Fruit fly (Drosophila melanogaster) whole organism, prepupa: ENCODE results near the gene Hs3st-B.

Source experiments
- CG10631 ChIP-seq: fragments of 200-800 bp; sonication (Bioruptor generic); optimal IDR thresholded peaks from 2 replicates; lab custom pipeline; 2016; ENCODE audit warnings: missing biosample characterization, missing genetic modification characterization
- CG10669 ChIP-seq: fragments of 200-800 bp; sonication (Bioruptor generic); optimal IDR thresholded peaks from 3 replicates; lab custom pipeline; 2018; ENCODE audit warnings: missing biosample characterization, mild to moderate bottlenecking, missing genetic modification characterization, moderate library complexity
- CG11294 ChIP-seq: fragments of 200-800 bp; sonication (Bioruptor generic); IDR thresholded peaks from 2 replicates; pipeline ENCODE4 v1.3.6; 2022; ENCODE audit warnings: missing biosample characterization, missing genetic modification characterization
- CG11762 ChIP-seq: fragments of 200-800 bp; sonication (Bioruptor generic); optimal IDR thresholded peaks from 3 replicates; lab custom pipeline; 2016; ENCODE audit warnings: missing biosample characterization, missing genetic modification characterization; ENCODE audit not compliant: insufficient read depth
- CG16779 ChIP-seq: fragments of 200-800 bp; sonication (Bioruptor generic); optimal IDR thresholded peaks from 3 replicates; lab custom pipeline; 2017; ENCODE audit warnings: missing biosample characterization, mild to moderate bottlenecking, missing genetic modification characterization
- CG3919 ChIP-seq: fragments of 200-800 bp; sonication (Bioruptor generic); optimal IDR thresholded peaks from 3 replicates; lab custom pipeline; 2016; ENCODE audit warnings: missing biosample characterization, missing genetic modification characterization
- CG7368 ChIP-seq: fragments of 200-800 bp; sonication (Bioruptor generic); optimal IDR thresholded peaks from 3 replicates; lab custom pipeline; 2016; ENCODE audit warnings: missing biosample characterization, missing genetic modification characterization
- Met ChIP-seq: fragments of 200-800 bp; sonication (Bioruptor generic); optimal IDR thresholded peaks from 3 replicates; lab custom pipeline; 2016; ENCODE audit warnings: missing biosample characterization, missing genetic modification characterization
- Sox14 ChIP-seq: fragments of 200-800 bp; sonication (Bioruptor generic); optimal IDR thresholded peaks from 3 replicates; lab custom pipeline; 2016; ENCODE audit warnings: missing biosample characterization, missing genetic modification characterization
- dac ChIP-seq: fragments of 200-800 bp; sonication (Bioruptor generic); optimal IDR thresholded peaks from 2 replicates; lab custom pipeline; 2017; ENCODE audit warnings: missing biosample characterization, mild to moderate bottlenecking, missing genetic modification characterization
- esn ChIP-seq: fragments of 200-800 bp; sonication (Bioruptor generic); optimal IDR thresholded peaks from 2 replicates; lab custom pipeline; 2016; ENCODE audit warnings: missing biosample characterization, mild to moderate bottlenecking, missing genetic modification characterization, moderate library complexity
- fd85E ChIP-seq: fragments of 200-800 bp; sonication (Bioruptor generic); optimal IDR thresholded peaks from 3 replicates; lab custom pipeline; 2016; ENCODE audit warnings: missing biosample characterization, missing genetic modification characterization
- ss ChIP-seq, 2 experiments: fragments of 200-800 bp; sonication (Bioruptor generic); optimal IDR thresholded peaks; 2 replicates in 1 of 2; 3 replicates in 1 of 2; lab custom pipeline; 2017 to 2018; ENCODE audit warnings: mild to moderate bottlenecking in 2 of 2, missing biosample characterization in 2 of 2, missing genetic modification characterization in 2 of 2, moderate library complexity in 1 of 2

- TF ChIP-seq CG11762 (GFP tag; lab: Kevin White, UChicago) (no peak), dac (GFP tag; lab: Kevin White, UChicago) (no peak), CG7368 (GFP tag; lab: Kevin White, UChicago) (no peak), CG10631 (GFP tag; lab: Kevin White, UChicago) (no peak), CG10669 (GFP tag; lab: Kevin White, UChicago) (no peak), ss (GFP tag; optimal IDR thresholded peaks at IDR 0.05; lab: Kevin White, UChicago) (peak; percentile 23 to 50), fd85E (GFP tag; lab: Kevin White, UChicago) (no peak), esn (GFP tag; lab: Kevin White, UChicago) (no peak), Met (GFP tag; lab: Kevin White, UChicago) (no peak), CG16779 (tag; lab: Kevin White, UChicago) (no peak), CG11294 (GFP tag; lab: Robert Waterston, UW) (no peak), CG3919 (GFP tag; lab: Kevin White, UChicago) (no peak), Sox14 (GFP tag; lab: Kevin White, UChicago) (no peak)
These were observed 47.5 kb downstream of the Hs3st-B start for dm6 chrX:19295831-19296423.
